Fruit fly (Drosophila melanogaster) whole organism, embryonic: ENCODE measurements around the gene Dora.

Source experiments
- ATbp ChIP-seq: fragments of 200-800 bp; sonication (Bioruptor generic); optimal IDR thresholded peaks from 2 replicates; lab custom pipeline; 2017; ENCODE audit warnings: missing biosample characterization, mild to moderate bottlenecking, missing genetic modification characterization, missing genetic modification reagents
- Bdp1 ChIP-seq: fragments of 200-800 bp; sonication (Bioruptor generic); optimal IDR thresholded peaks from 3 replicates; lab custom pipeline; 2016; ENCODE audit warnings: missing biosample characterization, missing genetic modification characterization
- CG10654 ChIP-seq: fragments of 200-800 bp; sonication (Bioruptor generic); optimal IDR thresholded peaks from 2 replicates; lab custom pipeline; 2016; ENCODE audit warnings: missing biosample characterization, missing genetic modification characterization
- CG11456 ChIP-seq: fragments of 200-800 bp; sonication (Bioruptor generic); IDR thresholded peaks from 3 replicates; pipeline ENCODE4 v1.3.6; 2022; ENCODE audit warnings: missing biosample characterization, missing genetic modification characterization
- CG12236 ChIP-seq: fragments of 200-800 bp; sonication (Bioruptor generic); optimal IDR thresholded peaks from 2 replicates; lab custom pipeline; 2016; ENCODE audit warnings: missing biosample characterization, missing genetic modification characterization
- CG14014 ChIP-seq: fragments of 200-800 bp; sonication (Bioruptor generic); IDR thresholded peaks from 2 replicates; pipeline ENCODE4 v1.3.6; 2022; ENCODE audit warnings: missing biosample characterization, missing genetic modification characterization
- CG15011 ChIP-seq: fragments of 200-800 bp; sonication (Bioruptor generic); optimal IDR thresholded peaks from 3 replicates; lab custom pipeline; 2018; ENCODE audit warnings: missing biosample characterization, mild to moderate bottlenecking, missing genetic modification characterization
- CG15269 ChIP-seq: fragments of 200-800 bp; sonication (Bioruptor generic); optimal IDR thresholded peaks from 2 replicates; lab custom pipeline; 2018; ENCODE audit warnings: missing biosample characterization, mild to moderate bottlenecking, missing genetic modification characterization, moderate library complexity
- CG17829 ChIP-seq: fragments of 200-800 bp; optimal IDR thresholded peaks from 2 replicates; lab custom pipeline; 2019; ENCODE audit warnings: missing biosample characterization, mild to moderate bottlenecking, missing genetic modification characterization, moderate library complexity
- CG2875 ChIP-seq: fragments of 200-800 bp; sonication (Bioruptor generic); optimal IDR thresholded peaks from 2 replicates; lab custom pipeline; 2017; ENCODE audit warnings: missing biosample characterization, mild to moderate bottlenecking, missing genetic modification characterization, missing genetic modification reagents
- CG3065 ChIP-seq: fragments of 200-800 bp; sonication (Bioruptor generic); optimal IDR thresholded peaks from 2 replicates; lab custom pipeline; 2016; ENCODE audit warnings: missing biosample characterization, missing genetic modification characterization
- CG31441 ChIP-seq: fragments of 200-800 bp; sonication (Bioruptor generic); IDR thresholded peaks from 2 replicates; pipeline ENCODE4 v1.3.6; 2022; ENCODE audit warnings: missing biosample characterization, missing genetic modification characterization
- CG4854 ChIP-seq: fragments of 200-800 bp; sonication (Bioruptor generic); optimal IDR thresholded peaks from 2 replicates; lab custom pipeline; 2016; ENCODE audit warnings: missing biosample characterization, missing genetic modification characterization, inconsistent platforms
- CG6272 ChIP-seq: fragments of 200-800 bp; sonication (Bioruptor generic); IDR thresholded peaks from 2 replicates; pipeline ENCODE4 v1.3.6; 2022; ENCODE audit warnings: missing biosample characterization, missing genetic modification characterization
- CG7357 ChIP-seq: fragments of 200-800 bp; sonication (Bioruptor generic); IDR thresholded peaks from 3 replicates; pipeline ENCODE4 v1.3.6; 2022; ENCODE audit warnings: missing biosample characterization, missing genetic modification characterization
- CG9876 ChIP-seq: fragments of 200-800 bp; sonication (Bioruptor generic); optimal IDR thresholded peaks from 2 replicates; lab custom pipeline; 2016; ENCODE audit warnings: missing biosample characterization, missing genetic modification characterization
- Camta ChIP-seq: fragments of 200-800 bp; sonication (Bioruptor generic); optimal IDR thresholded peaks from 2 replicates; lab custom pipeline; 2016; ENCODE audit warnings: missing biosample characterization, missing genetic modification characterization
- Doc2 ChIP-seq: fragments of 200-800 bp; sonication (Bioruptor generic); IDR thresholded peaks from 2 replicates; pipeline ENCODE4 v1.3.6; 2022; ENCODE audit warnings: missing biosample characterization, missing genetic modification characterization
- ERR ChIP-seq: fragments of 200-800 bp; sonication (Bioruptor generic); optimal IDR thresholded peaks from 2 replicates; lab custom pipeline; 2016; ENCODE audit warnings: missing biosample characterization, missing genetic modification characterization
- Eip74EF ChIP-seq, 2 experiments: fragments of 200-800 bp in 1 of 2; fragments of >200 bp in 1 of 2; sonication (Bioruptor generic) in 1 of 2; optimal IDR thresholded peaks; 2 replicates each; lab custom pipeline; 2017 to 2019; ENCODE audit warnings: missing biosample characterization in 2 of 2, missing genetic modification characterization in 2 of 2, mild to moderate bottlenecking in 1 of 2, moderate library complexity in 1 of 2
- Fer2 ChIP-seq: fragments of 200-800 bp; sonication (Bioruptor generic); optimal IDR thresholded peaks from 2 replicates; lab custom pipeline; 2018; ENCODE audit warnings: missing biosample characterization, mild to moderate bottlenecking, missing genetic modification characterization, moderate library complexity
- Hr78 ChIP-seq, 2 experiments: fragments of 200-800 bp in 1 of 2; fragments of >200 bp in 1 of 2; sonication (Bioruptor generic) in 1 of 2; optimal IDR thresholded peaks; 2 replicates each; lab custom pipeline; 2017 to 2019; ENCODE audit warnings: missing biosample characterization in 2 of 2, missing genetic modification characterization in 2 of 2, mild to moderate bottlenecking in 1 of 2, moderate library complexity in 1 of 2
- Hsf ChIP-seq: fragments of 200-800 bp; sonication (Bioruptor generic); optimal IDR thresholded peaks from 3 replicates; lab custom pipeline; 2016; ENCODE audit warnings: missing biosample characterization, missing genetic modification characterization
- Max ChIP-seq: fragments of 200-800 bp; sonication (Bioruptor generic); optimal IDR thresholded peaks from 2 replicates; lab custom pipeline; 2016; ENCODE audit warnings: missing biosample characterization, mild to moderate bottlenecking, missing genetic modification characterization
- Med ChIP-seq: fragments of 200-800 bp; sonication (Bioruptor generic); peaks from one replicate; lab custom pipeline; 2016; ENCODE audit warnings: missing biosample characterization, missing genetic modification characterization, mild to moderate bottlenecking, inconsistent platforms, moderate library complexity
- Mrtf ChIP-seq: fragments of 200-800 bp; sonication (Bioruptor generic); IDR thresholded peaks from 3 replicates; pipeline ENCODE4 v1.3.6; 2022; ENCODE audit warnings: missing biosample characterization, missing genetic modification characterization
- Poxn ChIP-seq: fragments of 200-800 bp; sonication (Bioruptor generic); IDR thresholded peaks from 2 replicates; pipeline ENCODE4 v1.3.6; 2022; ENCODE audit warnings: missing biosample characterization, missing genetic modification characterization
- Taf1 ChIP-seq: fragments of 200-800 bp; sonication (Bioruptor generic); IDR thresholded peaks from 2 replicates; pipeline ENCODE4 v1.3.6; 2022; ENCODE audit warnings: missing biosample characterization, missing genetic modification characterization
- Tbp ChIP-seq: fragments of >200 bp; optimal IDR thresholded peaks from 2 replicates; lab custom pipeline; 2018; ENCODE audit warnings: missing biosample characterization, missing genetic modification characterization
- Xbp1 ChIP-seq: fragments of 200-800 bp; sonication (Bioruptor generic); optimal IDR thresholded peaks from 3 replicates; lab custom pipeline; 2016; ENCODE audit warnings: missing biosample characterization, mild to moderate bottlenecking, missing genetic modification characterization
- al ChIP-seq: fragments of 200-800 bp; sonication (Bioruptor generic); IDR thresholded peaks from 2 replicates; pipeline ENCODE4 v1.3.6; 2022; ENCODE audit warnings: missing biosample characterization, missing genetic modification characterization
- bsh ChIP-seq, 2 experiments: fragments of 200-800 bp; sonication (Bioruptor generic); optimal IDR thresholded peaks; 2 replicates each; lab custom pipeline; 2017 to 2018; ENCODE audit warnings: mild to moderate bottlenecking in 2 of 2, missing biosample characterization in 2 of 2, missing genetic modification characterization in 2 of 2, moderate library complexity in 1 of 2
- cas ChIP-seq: fragments of 200-800 bp; sonication (Bioruptor generic); IDR thresholded peaks from 2 replicates; pipeline ENCODE4 v1.3.6; 2022; ENCODE audit warnings: missing biosample characterization, missing genetic modification characterization
- cato ChIP-seq: fragments of 200-800 bp; sonication (Bioruptor generic); optimal IDR thresholded peaks from 2 replicates; lab custom pipeline; 2016; ENCODE audit warnings: missing biosample characterization, missing genetic modification characterization, borderline replicate concordance
- cg ChIP-seq: fragments of 200-800 bp; sonication (Bioruptor generic); optimal IDR thresholded peaks from 3 replicates; lab custom pipeline; 2019; ENCODE audit warnings: missing biosample characterization, mild to moderate bottlenecking, missing genetic modification characterization, moderate library complexity
- chm ChIP-seq: fragments of 200-800 bp; sonication (Bioruptor generic); IDR thresholded peaks from 2 replicates; pipeline ENCODE4 v1.3.6; 2022; ENCODE audit warnings: missing biosample characterization, missing genetic modification characterization
- crc ChIP-seq: fragments of 200-800 bp; sonication (Bioruptor generic); optimal IDR thresholded peaks from 2 replicates; lab custom pipeline; 2016; ENCODE audit warnings: missing biosample characterization, missing genetic modification characterization
- dysf ChIP-seq: fragments of 200-800 bp; sonication (Bioruptor generic); IDR thresholded peaks from 3 replicates; pipeline ENCODE4 v1.3.6; 2022; ENCODE audit warnings: missing biosample characterization, missing genetic modification characterization
- en ChIP-seq: fragments of 200-800 bp; sonication (Bioruptor generic); optimal IDR thresholded peaks from 2 replicates; lab custom pipeline; 2016; ENCODE audit warnings: missing biosample characterization, missing genetic modification characterization
- eve ChIP-seq, 2 experiments: fragments of >200 bp; optimal IDR thresholded peaks; 2 replicates each; lab custom pipeline; 2017; ENCODE audit warnings: missing biosample characterization in 2 of 2, missing genetic modification characterization in 2 of 2
- h ChIP-seq: fragments of >200 bp; optimal IDR thresholded peaks from 2 replicates; lab custom pipeline; 2017
- ham ChIP-seq: fragments of 200-800 bp; sonication (Bioruptor generic); IDR thresholded peaks from 2 replicates; pipeline ENCODE4 v1.3.6; 2022; ENCODE audit warnings: missing biosample characterization, missing genetic modification characterization
- nom ChIP-seq: fragments of 200-800 bp; sonication (Bioruptor generic); optimal IDR thresholded peaks from 2 replicates; lab custom pipeline; 2017; ENCODE audit warnings: missing biosample characterization, missing genetic modification characterization, mild to moderate bottlenecking, moderate library complexity, missing genetic modification reagents
- otp ChIP-seq: fragments of 200-800 bp; sonication (Bioruptor generic); IDR thresholded peaks from 3 replicates; pipeline ENCODE4, ENCODE4 v1.3.6; 2022; ENCODE audit warnings: missing biosample characterization, missing genetic modification characterization
- rib ChIP-seq: fragments of 200-800 bp; sonication (Bioruptor generic); IDR thresholded peaks from 2 replicates; pipeline ENCODE4 v1.3.6; 2022; ENCODE audit warnings: missing biosample characterization, missing genetic modification characterization
- sim ChIP-seq: fragments of 200-800 bp; sonication (Bioruptor generic); IDR thresholded peaks from 2 replicates; pipeline ENCODE4 v1.3.6; 2022; ENCODE audit warnings: missing biosample characterization, missing genetic modification characterization
- slbo ChIP-seq: fragments of 200-800 bp; sonication (Bioruptor generic); IDR thresholded peaks from 2 replicates; pipeline ENCODE4 v1.3.6; 2022; ENCODE audit warnings: missing biosample characterization, missing genetic modification characterization
- sr ChIP-seq: fragments of 200-800 bp; sonication (Bioruptor generic); IDR thresholded peaks from 3 replicates; pipeline ENCODE4 v1.3.6; 2022; ENCODE audit warnings: missing biosample characterization, missing genetic modification characterization
- tll ChIP-seq, 2 experiments: fragments of 200-800 bp in 1 of 2; fragments of >200 bp in 1 of 2; sonication (Bioruptor generic) in 1 of 2; optimal IDR thresholded peaks; 2 replicates each; lab custom pipeline; 2017 to 2019; ENCODE audit warnings: missing biosample characterization in 2 of 2, missing genetic modification characterization in 2 of 2, mild to moderate bottlenecking in 1 of 2, moderate library complexity in 1 of 2
- vfl ChIP-seq: fragments of 200-800 bp; sonication (Bioruptor generic); optimal IDR thresholded peaks from 2 replicates; lab custom pipeline; 2016; ENCODE audit warnings: missing biosample characterization, missing genetic modification characterization
- wek ChIP-seq: fragments of 200-800 bp; sonication (Bioruptor generic); optimal IDR thresholded peaks from 3 replicates; lab custom pipeline; 2018; ENCODE audit warnings: missing biosample characterization, mild to moderate bottlenecking, missing genetic modification characterization, moderate library complexity
- zen ChIP-seq: fragments of 200-800 bp; sonication (Bioruptor generic); optimal IDR thresholded peaks from 3 replicates; lab custom pipeline; 2018; ENCODE audit warnings: missing biosample characterization, mild to moderate bottlenecking, missing genetic modification characterization, moderate library complexity

Gene Dora

DNA sequence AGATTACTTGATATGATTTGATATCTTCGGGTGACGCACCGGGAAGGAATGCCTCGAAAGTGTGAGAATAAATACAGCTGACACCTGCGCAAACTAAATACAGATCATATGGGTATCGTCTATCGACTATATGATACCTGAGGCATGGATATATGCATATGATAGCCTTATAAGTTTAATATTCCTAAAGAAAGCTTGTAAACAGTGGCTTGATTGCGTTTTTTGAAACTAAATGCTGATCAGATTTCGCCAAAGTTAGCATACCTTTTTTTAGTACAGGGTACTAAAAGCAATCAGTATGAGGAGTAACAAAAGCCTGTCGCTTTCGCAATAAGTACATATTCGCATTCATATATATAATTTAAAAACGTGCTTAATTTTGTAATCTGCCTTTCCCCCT, 29.4 kb upstream of the Dora start (continued):
- TF ChIP-seq CG15011 (GFP tag; lab: Kevin White, UChicago), result no peak
- no peak for TF ChIP-seq eve (GFP tag; optimal IDR thresholded peaks at IDR 0.05; lab: Kevin White, UChicago)
- no peak for TF ChIP-seq ERR
- no peak for TF ChIP-seq ham
- TF ChIP-seq CG6272 (GFP tag; lab: Robert Waterston, UW), result no peak
- no peak for TF ChIP-seq Camta (GFP tag; lab: Kevin White, UChicago)
- TF ChIP-seq zen, result no peak
- TF ChIP-seq CG14014 (GFP tag; lab: Robert Waterston, UW), result 0 out of 2 replicates have a peak, but pooled peaks have one; percentile 19
- no peak for TF ChIP-seq Hr78 (GFP tag; optimal IDR thresholded peaks at IDR 0.05; lab: Kevin White, UChicago)
- no peak for TF ChIP-seq CG17829
- TF ChIP-seq CG15269 (tag; lab: Kevin White, UChicago), result no peak
- no peak for TF ChIP-seq Poxn
- no peak for TF ChIP-seq Taf1 (GFP tag; lab: Robert Waterston, UW)
- no peak for TF ChIP-seq Doc2 (GFP tag; lab: Robert Waterston, UW)
- TF ChIP-seq CG7357 (GFP tag; lab: Robert Waterston, UW), result no peak
- no peak for TF ChIP-seq CG31441 (GFP tag; lab: Robert Waterston, UW)
- TF ChIP-seq sim (GFP tag; lab: Robert Waterston, UW), result no peak
- no peak for TF ChIP-seq CG12236 (GFP tag; lab: Kevin White, UChicago)
- no peak for TF ChIP-seq tll (GFP tag; optimal IDR thresholded peaks at IDR 0.05; lab: Kevin White, UChicago)
- TF ChIP-seq chm, result no peak
- no peak; the same call in 1 of the 2 replicates for TF ChIP-seq slbo (GFP tag; lab: Robert Waterston, UW)
- no peak for TF ChIP-seq Hsf (GFP tag; lab: Kevin White, UChicago)
- TF ChIP-seq dysf (GFP tag; lab: Robert Waterston, UW), result no peak
- no peak for TF ChIP-seq Tbp (GFP tag; lab: Kevin White, UChicago)
- no peak for TF ChIP-seq cg (GFP tag; lab: Kevin White, UChicago)
- no peak for TF ChIP-seq nom (GFP tag; lab: Kevin White, UChicago)
- no peak for TF ChIP-seq vfl
- no peak for TF ChIP-seq al (GFP tag; lab: Robert Waterston, UW)
- TF ChIP-seq rib, result no peak
- no peak for TF ChIP-seq sr
- no peak for TF ChIP-seq otp (GFP tag; lab: Robert Waterston, UW)
- no peak for TF ChIP-seq h (lab: Kevin White, UChicago)
- no peak for TF ChIP-seq CG4854 (GFP tag; lab: Kevin White, UChicago)
- no peak for TF ChIP-seq crc (GFP tag; lab: Kevin White, UChicago)
- TF ChIP-seq ATbp (GFP tag; lab: Kevin White, UChicago), result no peak
- TF ChIP-seq Max (GFP tag; lab: Kevin White, UChicago), result peak; percentile 0
- no peak for TF ChIP-seq CG10654 (GFP tag; lab: Kevin White, UChicago)
- 0 out of 3 replicates have a peak, but pooled peaks have one; percentile 15 for TF ChIP-seq Mrtf
- 0 out of 3 replicates have a peak, but pooled peaks have one; percentile 50 for TF ChIP-seq CG11456 (GFP tag; lab: Robert Waterston, UW)
- TF ChIP-seq CG3065, result no peak
- peak; percentile 90 for TF ChIP-seq Med
- TF ChIP-seq cato (GFP tag; lab: Kevin White, UChicago), result no peak
- no peak for TF ChIP-seq bsh (GFP tag; optimal IDR thresholded peaks at IDR 0.05; lab: Kevin White, UChicago)
- no peak for TF ChIP-seq Xbp1 (GFP tag; lab: Kevin White, UChicago)
- TF ChIP-seq Bdp1, result no peak
- TF ChIP-seq en (GFP tag; lab: Kevin White, UChicago), result no peak
- no peak for TF ChIP-seq wek (GFP tag; lab: Kevin White, UChicago)
- no peak for TF ChIP-seq Eip74EF (GFP tag; optimal IDR thresholded peaks at IDR 0.05; lab: Kevin White, UChicago)
- no peak for TF ChIP-seq Fer2 (tag; lab: Kevin White, UChicago)
- TF ChIP-seq CG2875 (GFP tag; lab: Kevin White, UChicago), result no peak
- TF ChIP-seq cas, result no peak
- TF ChIP-seq CG9876 (GFP tag; lab: Kevin White, UChicago), result no peak
